Worm (Caenorhabditis elegans): ENCODE measurements around the gene srg-56.

ce11 chrV:2718688-2719185 is 19.3 kb downstream of the srg-56 start, which contains the start of gene srt-29:
- no peak for TF ChIP-seq elt-2 (tag; optimal IDR thresholded peaks at IDR 0.05)
- no peak for TF ChIP-seq unc-55 (GFP tag; optimal IDR thresholded peaks at IDR 0.05)
- no peak for TF ChIP-seq ceh-34 (tag; optimal IDR thresholded peaks at IDR 0.05)
- no peak for TF ChIP-seq tbx-7 (tag; optimal IDR thresholded peaks at IDR 0.05)
- no peak for TF ChIP-seq ceh-18 (tag; optimal IDR thresholded peaks at IDR 0.05)
- TF ChIP-seq unc-86 (tag; optimal IDR thresholded peaks at IDR 0.05) = no peak
- TF ChIP-seq pat-9 (tag; optimal IDR thresholded peaks at IDR 0.05) = no peak
- TF ChIP-seq pqm-1 (tag; optimal IDR thresholded peaks at IDR 0.05) = no peak
- no peak for TF ChIP-seq ttx-3 (tag; optimal IDR thresholded peaks at IDR 0.05)
- TF ChIP-seq ceh-30 (tag; optimal IDR thresholded peaks at IDR 0.05) = no peak
- no peak for TF ChIP-seq nhr-11 (tag; optimal IDR thresholded peaks at IDR 0.05)
- TF ChIP-seq Y22D7AL.16 (tag; optimal IDR thresholded peaks at IDR 0.05) = no peak

Measured in whole organism, late embryonic.